Worm (Caenorhabditis elegans) whole organism, midembryonic: ENCODE results near the gene hlh-25.
A peak's percentile ranks its signal among the peaks of the same experiment; 100 is the strongest.
"Not testable (repeated sequence)": the region's sequence is repeated elsewhere in the genome, so short reads cannot be mapped to it uniquely, and the experiment has no call there.

Experiments used
- T22C8.4 ChIP-seq: fragments of 200-800 bp; sonication (Bioruptor generic); IDR thresholded peaks from 2 replicates; pipeline ENCODE4 v1.3.6; 2022; ENCODE audit warnings: missing genetic modification characterization, missing compliant biosample characterization
- cog-1 ChIP-seq: sonication (generic microtip); optimal IDR thresholded peaks from 2 replicates; lab custom pipeline; 2016; ENCODE audit warnings: missing genetic modification characterization, missing compliant biosample characterization
- flt-1 ChIP-seq: fragments of 200-800 bp; sonication (Bioruptor generic); IDR thresholded peaks from 2 replicates; pipeline ENCODE4 v1.3.6; 2022; ENCODE audit warnings: missing genetic modification characterization, missing compliant biosample characterization
- klf-2 ChIP-seq: fragments of 200-800 bp; sonication (Bioruptor generic); conservative IDR thresholded peaks from 2 replicates; pipeline ENCODE4 v1.3.6; 2022; ENCODE audit warnings: missing genetic modification reagents, missing genetic modification characterization, missing compliant biosample characterization
- med-1 ChIP-seq: sonication (generic microtip); optimal IDR thresholded peaks from 2 replicates; lab custom pipeline; 2017; ENCODE audit warnings: missing genetic modification characterization, mild to moderate bottlenecking, missing compliant biosample characterization, antibody characterized with exemption, missing genetic modification reagents; ENCODE audit not compliant: insufficient read depth
- ref-1 ChIP-seq: fragments of 200-800 bp; sonication (Bioruptor generic); conservative IDR thresholded peaks from 2 replicates; pipeline ENCODE4 v1.3.6; 2022; ENCODE audit warnings: missing genetic modification reagents, missing genetic modification characterization, missing compliant biosample characterization
- tab-1 ChIP-seq: fragments of 200-800 bp; sonication (Bioruptor generic); IDR thresholded peaks from 2 replicates; pipeline ENCODE4 v1.3.6; 2022; ENCODE audit warnings: missing genetic modification characterization, missing compliant biosample characterization
- ztf-23 ChIP-seq: fragments of 200-800 bp; sonication (Bioruptor generic); IDR thresholded peaks from 2 replicates; pipeline ENCODE4 v1.3.6; 2022; ENCODE audit warnings: missing genetic modification reagents, missing genetic modification characterization, missing compliant biosample characterization
- ztf-29 ChIP-seq: fragments of 200-800 bp; sonication (Bioruptor generic); IDR thresholded peaks from 2 replicates; pipeline ENCODE4 v1.3.6; 2022; ENCODE audit warnings: missing genetic modification reagents, missing genetic modification characterization, missing compliant biosample characterization

The hlh-25 gene

ce11 chrII:5527841-5528240 lies 7.2 kb upstream of the hlh-25 start, which contains the start of gene ZK177.1:
Gene ZK177.1, plus strand, starts transcription at chrII:5528141.
- TF ChIP-seq tab-1 (GFP tag; lab: Robert Waterston, UW) (no peak), T22C8.4 (no peak), ztf-29 (GFP tag; lab: Robert Waterston, UW) (no peak), med-1 (GFP tag; lab: Kevin White, UChicago) (no peak), ref-1 (no peak), flt-1 (no peak), klf-2 (GFP tag; lab: Robert Waterston, UW) (no peak), cog-1 (tag; lab: Kevin White, UChicago) (no peak), ztf-23 (GFP tag; lab: Robert Waterston, UW) (no peak)

- no peak for TF ChIP-seq ref-1
- TF ChIP-seq klf-2 (GFP tag; lab: Robert Waterston, UW): no peak
- TF ChIP-seq T22C8.4: no peak
- TF ChIP-seq flt-1: no peak
Observed at ce11 chrII:5531855-5532328, 3.1 kb upstream of the hlh-25 start, which contains the start of gene C17C3.9. Gene C17C3.9, minus strand, starts transcription at chrII:5532278.

ce11 chrII:5533642-5534041 lies 1.4 kb upstream of the hlh-25 start, which contains the start of gene hlh-26:
Gene hlh-26, minus strand, starts transcription at chrII:5533742.
- TF ChIP-seq T22C8.4 (no peak), med-1 (GFP tag; lab: Kevin White, UChicago) (no peak), klf-2 (GFP tag; lab: Robert Waterston, UW) (no peak), tab-1 (GFP tag; lab: Robert Waterston, UW) (no peak), ztf-23 (GFP tag; lab: Robert Waterston, UW) (no peak)

ce11 chrII:5537078-5537477 lies 2.0 kb downstream of the hlh-25 start:
- TF ChIP-seq med-1 (GFP tag; lab: Kevin White, UChicago) (no peak), ref-1 (no peak), ztf-23 (GFP tag; lab: Robert Waterston, UW) (no peak), T22C8.4 (no peak), cog-1 (tag; lab: Kevin White, UChicago) (no peak), ztf-29 (GFP tag; lab: Robert Waterston, UW) (no peak)

- no peak for TF ChIP-seq T22C8.4
- TF ChIP-seq med-1 (GFP tag; lab: Kevin White, UChicago): no peak
- no peak for TF ChIP-seq ztf-23 (GFP tag; lab: Robert Waterston, UW)
Observed at ce11 chrII:5537524-5537923, 2.5 kb downstream of the hlh-25 start, which contains the start of gene C17C3.11. Gene C17C3.11, plus strand, starts transcription at chrII:5537824.

ce11 chrII:5540113-5540512 lies 5.1 kb downstream of the hlh-25 start, which contains the start of gene hlh-27:
Gene hlh-27, minus strand, starts transcription at chrII:5540213.
- not testable (repeated sequence) for TF ChIP-seq tab-1 (GFP tag; lab: Robert Waterston, UW); T22C8.4; cog-1 (tag; lab: Kevin White, UChicago)

ce11 chrII:5541685-5542084 lies 6.6 kb downstream of the hlh-25 start, which contains the start of gene C17C3.24:
Gene C17C3.24, minus strand, starts transcription at chrII:5541785.
- no peak for TF ChIP-seq T22C8.4
- TF ChIP-seq flt-1: no peak
- no peak for TF ChIP-seq tab-1 (GFP tag; lab: Robert Waterston, UW)
- TF ChIP-seq klf-2 (GFP tag; lab: Robert Waterston, UW): no peak
- no peak for TF ChIP-seq ztf-23 (GFP tag; lab: Robert Waterston, UW)
- no peak for TF ChIP-seq ztf-29 (GFP tag; lab: Robert Waterston, UW)
- TF ChIP-seq ref-1: no peak
- TF ChIP-seq cog-1 (tag; lab: Kevin White, UChicago): no peak
- TF ChIP-seq med-1 (GFP tag; lab: Kevin White, UChicago): no peak

ce11 chrII:5543476-5544144 lies 8.6 kb downstream of the hlh-25 start:
- peak; percentile 53; the same call in 1 of the 2 replicates for TF ChIP-seq ref-1
- TF ChIP-seq cog-1 (tag; lab: Kevin White, UChicago): peak; percentile 95
- TF ChIP-seq T22C8.4: peak; percentile 64
- TF ChIP-seq flt-1: peak; percentile 93
- TF ChIP-seq ztf-29 (GFP tag; lab: Robert Waterston, UW): 0 out of 2 replicates have a peak, but pooled peaks have one; percentile 40
- TF ChIP-seq klf-2 (GFP tag; lab: Robert Waterston, UW): no peak; the same call in none of the 2 replicates
- TF ChIP-seq med-1 (GFP tag; lab: Kevin White, UChicago): peak; percentile 60
- peak; percentile 84 for TF ChIP-seq ztf-23 (GFP tag; lab: Robert Waterston, UW)
- peak; percentile 82 for TF ChIP-seq tab-1 (GFP tag; lab: Robert Waterston, UW)

- TF ChIP-seq ztf-29 (GFP tag; lab: Robert Waterston, UW) (no peak), tab-1 (GFP tag; lab: Robert Waterston, UW) (no peak), klf-2 (GFP tag; lab: Robert Waterston, UW) (no peak), ztf-23 (GFP tag; lab: Robert Waterston, UW) (no peak), ref-1 (no peak), T22C8.4 (no peak), med-1 (GFP tag; lab: Kevin White, UChicago) (no peak), cog-1 (tag; lab: Kevin White, UChicago) (no peak), flt-1 (no peak)
Observed at ce11 chrII:5544145-5544515, 9.1 kb downstream of the hlh-25 start.

ce11 chrII:5544764-5545163 lies 9.7 kb downstream of the hlh-25 start, which contains the start of gene ins-13:
Gene ins-13, minus strand, starts transcription at chrII:5544864.
- TF ChIP-seq cog-1 (tag; lab: Kevin White, UChicago): no peak
- TF ChIP-seq ref-1: no peak
- no peak for TF ChIP-seq T22C8.4
- TF ChIP-seq ztf-29 (GFP tag; lab: Robert Waterston, UW): no peak
- TF ChIP-seq ztf-23 (GFP tag; lab: Robert Waterston, UW): no peak
- TF ChIP-seq flt-1: no peak
- TF ChIP-seq med-1 (GFP tag; lab: Kevin White, UChicago): no peak
- TF ChIP-seq tab-1 (GFP tag; lab: Robert Waterston, UW): no peak
- no peak for TF ChIP-seq klf-2 (GFP tag; lab: Robert Waterston, UW)
